Worm (Caenorhabditis elegans) whole organism, L2 larva: ENCODE measurements around the gene irld-11.

ENCODE experiments used
- Y55F3AM.14 ChIP-seq: fragments of 200-800 bp; sonication (Bioruptor generic); optimal IDR thresholded peaks from 2 replicates; lab custom pipeline; 2018; ENCODE audit warnings: mild to moderate bottlenecking, missing genetic modification characterization, missing compliant biosample characterization
- aly-2 ChIP-seq: fragments of 150-350 bp; optimal IDR thresholded peaks from 2 replicates; lab custom pipeline; 2014; ENCODE audit warnings: missing biosample characterization, missing genetic modification characterization
- ama-1 ChIP-seq: fragments of 150-350 bp; optimal IDR thresholded peaks from 2 replicates; lab custom pipeline; 2018; ENCODE audit warnings: inconsistent platforms
- dmd-4 ChIP-seq: sonication (generic microtip); optimal IDR thresholded peaks from 2 replicates; lab custom pipeline; 2017; ENCODE audit warnings: missing biosample characterization, missing genetic modification characterization
- egl-27 ChIP-seq: sonication (generic microtip); optimal IDR thresholded peaks from 3 replicates; lab custom pipeline; 2017; ENCODE audit warnings: missing biosample characterization, missing genetic modification reagents, missing genetic modification characterization
- nhr-11 ChIP-seq: fragments of 150-350 bp; optimal IDR thresholded peaks from 2 replicates; lab custom pipeline; 2014; ENCODE audit warnings: missing biosample characterization, missing genetic modification characterization
- nhr-25 ChIP-seq: fragments of 150-350 bp; sonication (generic microtip); optimal IDR thresholded peaks from 3 replicates; lab custom pipeline; 2014; ENCODE audit warnings: missing biosample characterization, missing genetic modification characterization
- skn-1 ChIP-seq: sonication (generic microtip); optimal IDR thresholded peaks from 2 replicates; lab custom pipeline; 2017; ENCODE audit warnings: missing biosample characterization, missing genetic modification characterization
- unc-55 ChIP-seq: fragments of 150-350 bp; sonication (generic microtip); optimal IDR thresholded peaks from 3 replicates; lab custom pipeline; 2014; ENCODE audit warnings: missing biosample characterization, missing genetic modification reagents, missing genetic modification characterization
- unc-62 ChIP-seq: fragments of 150-350 bp; optimal IDR thresholded peaks from 2 replicates; lab custom pipeline; 2014; ENCODE audit warnings: missing biosample characterization, missing genetic modification reagents, missing genetic modification characterization

DNA sequence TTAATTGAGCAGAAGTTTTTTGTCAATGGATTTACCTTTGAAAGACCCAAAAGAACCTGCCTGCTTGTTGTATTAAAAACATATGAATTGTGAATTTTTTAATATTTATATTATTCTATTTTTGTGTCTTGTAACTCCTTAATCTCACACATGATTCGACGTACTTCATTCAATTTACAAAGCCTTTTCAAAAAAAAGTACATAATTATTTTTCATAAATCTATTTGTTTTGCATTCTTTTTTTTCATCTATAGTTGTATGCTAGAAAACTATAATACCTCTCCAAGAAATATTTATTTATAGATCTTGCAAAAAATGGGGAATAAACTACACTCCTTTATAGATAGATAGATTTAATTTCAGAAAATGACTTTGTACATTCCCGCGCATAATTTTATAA is 36.2 kb upstream of the irld-11 start, which contains the start of gene nhr-179:
- TF ChIP-seq unc-55 (GFP tag; lab: Kevin White, UChicago) = no peak
- TF ChIP-seq unc-62 (GFP tag; lab: Kevin White, UChicago) = no peak
- TF ChIP-seq Y55F3AM.14 (GFP tag; lab: Kevin White, UChicago) = no peak
- no peak for TF ChIP-seq ama-1 (lab: Kevin White, UChicago)
- no peak for TF ChIP-seq egl-27 (tag; lab: Kevin White, UChicago)
- TF ChIP-seq dmd-4 (tag; lab: Kevin White, UChicago) = no peak
- TF ChIP-seq skn-1 = no peak
- TF ChIP-seq aly-2 (tag; lab: Kevin White, UChicago) = no peak
- no peak for TF ChIP-seq nhr-11
- TF ChIP-seq nhr-25 (tag; lab: Kevin White, UChicago) = no peak
